Fruit fly (Drosophila melanogaster) whole organism, embryonic: ENCODE results near the gene CG34288.
A peak's percentile ranks its signal among the peaks of the same experiment; 100 is the strongest.

Experiments
- Atf6 ChIP-seq: fragments of 200-800 bp; sonication (Bioruptor generic); IDR thresholded peaks from 2 replicates; pipeline ENCODE4 v1.3.6; 2022; ENCODE audit warnings: missing biosample characterization, missing genetic modification characterization
- CG10147 ChIP-seq: fragments of 200-800 bp; sonication (Bioruptor generic); optimal IDR thresholded peaks from 2 replicates; lab custom pipeline; 2019; ENCODE audit warnings: missing biosample characterization, mild to moderate bottlenecking, missing genetic modification characterization, moderate library complexity
- CG10209 ChIP-seq: fragments of 200-800 bp; sonication (Bioruptor generic); optimal IDR thresholded peaks from 3 replicates; lab custom pipeline; 2017; ENCODE audit warnings: missing biosample characterization, mild to moderate bottlenecking, missing genetic modification characterization, missing genetic modification reagents
- CG10654 ChIP-seq: fragments of 200-800 bp; sonication (Bioruptor generic); optimal IDR thresholded peaks from 2 replicates; lab custom pipeline; 2016; ENCODE audit warnings: missing biosample characterization, missing genetic modification characterization
- CG10979 ChIP-seq: fragments of 200-800 bp; sonication (Bioruptor generic); optimal IDR thresholded peaks from 2 replicates; lab custom pipeline; 2018; ENCODE audit warnings: missing biosample characterization, mild to moderate bottlenecking, missing genetic modification characterization, moderate library complexity
- CG11398 ChIP-seq: fragments of 200-800 bp; sonication (Bioruptor generic); optimal IDR thresholded peaks from 2 replicates; lab custom pipeline; 2016; ENCODE audit warnings: missing biosample characterization, missing genetic modification characterization
- CG12769 ChIP-seq: fragments of 200-800 bp; sonication (Bioruptor generic); optimal IDR thresholded peaks from 2 replicates; lab custom pipeline; 2019; ENCODE audit warnings: missing biosample characterization, mild to moderate bottlenecking, missing genetic modification characterization, moderate library complexity
- CG14667 ChIP-seq: fragments of 200-800 bp; sonication (Bioruptor generic); IDR thresholded peaks from 2 replicates; pipeline ENCODE4 v1.3.6; 2022; ENCODE audit warnings: missing biosample characterization, missing genetic modification characterization
- CG14710 ChIP-seq: fragments of 200-800 bp; sonication (Bioruptor generic); optimal IDR thresholded peaks from 3 replicates; lab custom pipeline; 2019; ENCODE audit warnings: missing biosample characterization, mild to moderate bottlenecking, missing genetic modification characterization, moderate library complexity
- CG15269 ChIP-seq: fragments of 200-800 bp; sonication (Bioruptor generic); optimal IDR thresholded peaks from 2 replicates; lab custom pipeline; 2018; ENCODE audit warnings: missing biosample characterization, mild to moderate bottlenecking, missing genetic modification characterization, moderate library complexity
- CG2199 ChIP-seq: fragments of 200-800 bp; sonication (Bioruptor generic); IDR thresholded peaks from 3 replicates; pipeline ENCODE4 v1.3.6; 2022; ENCODE audit warnings: missing biosample characterization, missing genetic modification characterization
- CG2875 ChIP-seq: fragments of 200-800 bp; sonication (Bioruptor generic); optimal IDR thresholded peaks from 2 replicates; lab custom pipeline; 2017; ENCODE audit warnings: missing biosample characterization, mild to moderate bottlenecking, missing genetic modification characterization, missing genetic modification reagents
- CG30403 ChIP-seq: fragments of 200-800 bp; sonication (Bioruptor generic); optimal IDR thresholded peaks from 3 replicates; lab custom pipeline; 2016; ENCODE audit warnings: missing biosample characterization, missing genetic modification characterization
- CG3995 ChIP-seq: fragments of 200-800 bp; sonication (Bioruptor generic); optimal IDR thresholded peaks from 3 replicates; lab custom pipeline; 2016; ENCODE audit warnings: missing biosample characterization, missing genetic modification characterization
- CG4707 ChIP-seq: fragments of 200-800 bp; sonication (Bioruptor generic); optimal IDR thresholded peaks from 2 replicates; lab custom pipeline; 2018; ENCODE audit warnings: missing biosample characterization, mild to moderate bottlenecking, missing genetic modification characterization, moderate library complexity
- CG6689 ChIP-seq: fragments of 200-800 bp; sonication (Bioruptor generic); IDR thresholded peaks from 2 replicates; pipeline ENCODE4 v1.3.6; 2022; ENCODE audit warnings: missing biosample characterization, missing genetic modification characterization
- CG6765 ChIP-seq: fragments of 200-800 bp; sonication (Bioruptor generic); optimal IDR thresholded peaks from 3 replicates; lab custom pipeline; 2017; ENCODE audit warnings: missing biosample characterization, mild to moderate bottlenecking, missing genetic modification characterization
- CG6791 ChIP-seq: fragments of 200-800 bp; sonication (Bioruptor generic); IDR thresholded peaks from 3 replicates; pipeline ENCODE4 v1.3.6; 2022; ENCODE audit warnings: missing biosample characterization, missing genetic modification characterization; ENCODE audit not compliant: partially characterized antibody
- CG7556 ChIP-seq: fragments of 200-800 bp; sonication (Bioruptor generic); optimal IDR thresholded peaks from 2 replicates; lab custom pipeline; 2017; ENCODE audit warnings: missing biosample characterization, mild to moderate bottlenecking, missing genetic modification characterization
- CG7839 ChIP-seq: fragments of 200-800 bp; sonication (Bioruptor generic); optimal IDR thresholded peaks from 3 replicates; lab custom pipeline; 2018; ENCODE audit warnings: missing biosample characterization, mild to moderate bottlenecking, missing genetic modification characterization, moderate library complexity
- CG7963 ChIP-seq: fragments of 200-800 bp; sonication (Bioruptor generic); IDR thresholded peaks from 3 replicates; pipeline ENCODE4 v1.3.6; 2022; ENCODE audit warnings: missing biosample characterization, missing genetic modification characterization; ENCODE audit not compliant: partially characterized antibody
- CG8359 ChIP-seq: fragments of 200-800 bp; sonication (Bioruptor generic); optimal IDR thresholded peaks from 2 replicates; lab custom pipeline; 2017; ENCODE audit warnings: missing biosample characterization, mild to moderate bottlenecking, missing genetic modification characterization, borderline replicate concordance
- CG8478 ChIP-seq: fragments of >200 bp; optimal IDR thresholded peaks from 2 replicates; lab custom pipeline; 2018
- CG9215 ChIP-seq: fragments of 200-800 bp; sonication (Bioruptor generic); IDR thresholded peaks from 2 replicates; pipeline ENCODE4 v1.3.6; 2022; ENCODE audit warnings: missing biosample characterization, missing genetic modification characterization
- CoRest ChIP-seq: fragments of 200-800 bp; sonication (Bioruptor generic); optimal IDR thresholded peaks from 3 replicates; lab custom pipeline; 2018; ENCODE audit warnings: missing biosample characterization, mild to moderate bottlenecking, missing genetic modification characterization, moderate library complexity
- Dll ChIP-seq: fragments of 200-800 bp; sonication (Bioruptor generic); IDR thresholded peaks from 4 replicates; pipeline ENCODE4 v1.3.6; 2022; ENCODE audit warnings: missing biosample characterization, missing genetic modification characterization; ENCODE audit not compliant: partially characterized antibody
- Fer1 ChIP-seq: fragments of 200-800 bp; sonication (Bioruptor generic); optimal IDR thresholded peaks from 2 replicates; lab custom pipeline; 2017; ENCODE audit warnings: missing biosample characterization, mild to moderate bottlenecking, missing genetic modification characterization
- HHEX ChIP-seq: fragments of 200-800 bp; sonication (Bioruptor generic); optimal IDR thresholded peaks from 3 replicates; lab custom pipeline; 2017; ENCODE audit warnings: missing biosample characterization, mild to moderate bottlenecking, missing genetic modification characterization, missing genetic modification reagents
- HLH54F ChIP-seq: fragments of 200-800 bp; sonication (Bioruptor generic); optimal IDR thresholded peaks from 3 replicates; lab custom pipeline; 2016; ENCODE audit warnings: missing biosample characterization, missing genetic modification characterization
- Mes4 ChIP-seq: fragments of 200-800 bp; sonication (Bioruptor generic); optimal IDR thresholded peaks from 2 replicates; lab custom pipeline; 2016; ENCODE audit warnings: missing biosample characterization, missing genetic modification characterization
- Nf-YA ChIP-seq: fragments of 200-800 bp; sonication (Bioruptor generic); IDR thresholded peaks from 2 replicates; pipeline ENCODE4 v1.3.6; 2022; ENCODE audit warnings: missing biosample characterization, missing genetic modification characterization
- Oli ChIP-seq: fragments of 200-800 bp; sonication (Bioruptor generic); optimal IDR thresholded peaks from 2 replicates; lab custom pipeline; 2018; ENCODE audit warnings: missing biosample characterization, mild to moderate bottlenecking, missing genetic modification characterization, moderate library complexity
- ap ChIP-seq: fragments of 200-800 bp; sonication (Bioruptor generic); IDR thresholded peaks from 2 replicates; pipeline ENCODE4 v1.3.6; 2022; ENCODE audit warnings: missing biosample characterization, missing genetic modification characterization
- chinmo ChIP-seq: fragments of 200-800 bp; sonication (Bioruptor generic); IDR thresholded peaks from 4 replicates; pipeline ENCODE4 v1.3.6; 2022; ENCODE audit warnings: missing biosample characterization, missing genetic modification characterization; ENCODE audit not compliant: partially characterized antibody
- gcm ChIP-seq: fragments of 200-800 bp; sonication (Bioruptor generic); optimal IDR thresholded peaks from 2 replicates; lab custom pipeline; 2019; ENCODE audit warnings: missing biosample characterization, mild to moderate bottlenecking, missing genetic modification characterization, moderate library complexity
- hkb ChIP-seq, 2 experiments: fragments of 200-800 bp in 1 of 2; fragments of >200 bp in 1 of 2; sonication (Bioruptor generic) in 1 of 2; IDR thresholded peaks in 1 of 2; optimal IDR thresholded peaks in 1 of 2; 2 replicates each; pipeline versions ENCODE4 v1.3.6 to Lab custom; 2017 to 2022; ENCODE audit warnings: missing biosample characterization in 1 of 2, missing genetic modification characterization in 1 of 2
- ken ChIP-seq: fragments of 200-800 bp; sonication (Bioruptor generic); IDR thresholded peaks from 3 replicates; pipeline ENCODE4 v1.3.6; 2022; ENCODE audit warnings: missing biosample characterization, missing genetic modification characterization
- lmd ChIP-seq: fragments of 200-800 bp; sonication (Bioruptor generic); IDR thresholded peaks from 2 replicates; pipeline ENCODE4 v1.3.6; 2022; ENCODE audit warnings: missing biosample characterization, missing genetic modification characterization
- psq ChIP-seq: fragments of 200-800 bp; sonication (Bioruptor generic); optimal IDR thresholded peaks from 2 replicates; lab custom pipeline; 2017; ENCODE audit warnings: missing biosample characterization, missing genetic modification characterization
- repo ChIP-seq: fragments of 200-800 bp; sonication (Bioruptor generic); optimal IDR thresholded peaks from 2 replicates; lab custom pipeline; 2016; ENCODE audit warnings: missing biosample characterization, missing genetic modification characterization
- row ChIP-seq: fragments of 200-800 bp; sonication (Bioruptor generic); IDR thresholded peaks from 3 replicates; pipeline ENCODE4 v1.3.6; 2022; ENCODE audit warnings: missing biosample characterization, missing genetic modification characterization
- sr ChIP-seq: fragments of 200-800 bp; sonication (Bioruptor generic); IDR thresholded peaks from 3 replicates; pipeline ENCODE4 v1.3.6; 2022; ENCODE audit warnings: missing biosample characterization, missing genetic modification characterization
- tap ChIP-seq: fragments of 200-800 bp; optimal IDR thresholded peaks from 3 replicates; lab custom pipeline; 2019; ENCODE audit warnings: missing biosample characterization, mild to moderate bottlenecking, missing genetic modification characterization, moderate library complexity
- tin ChIP-seq: fragments of 200-800 bp; sonication (Bioruptor generic); optimal IDR thresholded peaks from 3 replicates; lab custom pipeline; 2016; ENCODE audit warnings: missing biosample characterization, missing genetic modification characterization
- ttk ChIP-seq: fragments of 200-800 bp; sonication (Bioruptor generic); IDR thresholded peaks from 2 replicates; pipeline ENCODE4 v2.1.2; 2022; ENCODE audit warnings: missing biosample characterization, missing genetic modification characterization
- unpg ChIP-seq: fragments of 200-800 bp; sonication (Bioruptor generic); optimal IDR thresholded peaks from 3 replicates; lab custom pipeline; 2018; ENCODE audit warnings: missing biosample characterization, mild to moderate bottlenecking, missing genetic modification characterization, moderate library complexity
- zfh1 ChIP-seq: fragments of 200-800 bp; sonication (Bioruptor generic); IDR thresholded peaks from 3 replicates; pipeline ENCODE4 v1.3.6; 2022; ENCODE audit warnings: missing biosample characterization, missing genetic modification characterization

Gene CG34288

DNA sequence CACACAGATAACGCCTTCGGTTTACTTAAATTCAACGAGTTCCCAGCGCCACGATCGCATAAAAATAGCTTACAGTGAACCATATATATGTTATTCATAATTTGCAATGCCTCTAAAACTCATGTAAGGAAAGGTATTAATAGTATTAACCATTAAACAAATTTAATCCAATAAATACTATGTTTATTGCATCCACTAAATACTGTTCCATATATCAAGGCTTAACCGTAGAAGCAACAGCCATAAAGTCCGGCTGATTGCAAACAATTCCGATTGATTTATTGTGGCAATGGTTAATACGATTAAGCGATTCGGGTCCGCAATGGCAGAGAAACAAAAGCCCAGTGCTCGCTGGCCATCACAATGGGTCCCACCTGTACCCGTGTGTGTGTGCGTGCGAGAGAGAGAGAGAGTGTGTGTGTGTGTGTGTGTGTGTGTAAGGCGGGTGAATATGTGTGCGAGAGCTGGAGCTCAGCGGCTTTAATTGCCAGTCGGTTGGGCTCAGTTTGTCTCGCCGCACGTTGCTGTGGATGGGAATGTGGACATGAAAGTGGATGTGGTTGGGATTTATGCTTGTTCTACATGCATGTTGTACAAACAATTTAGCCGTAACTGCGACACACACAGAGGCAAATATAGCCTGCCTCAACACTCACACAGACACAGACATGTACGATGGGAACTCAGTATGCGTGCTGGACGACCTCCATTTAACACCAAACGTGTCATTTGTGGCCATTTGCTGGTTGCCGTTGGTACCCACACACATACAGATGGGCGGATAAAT is 47.7 kb upstream of the CG34288 start (continued):
- TF ChIP-seq CG10979 (tag; lab: Kevin White, UChicago) = peak; percentile 62
- peak; percentile 7; the same call in 1 of the 2 replicates for TF ChIP-seq CG9215 (GFP tag; lab: Robert Waterston, UW)
- 0 out of 2 replicates have a peak, but pooled peaks have one; percentile 15 for TF ChIP-seq ttk
- TF ChIP-seq CG2875 (GFP tag; lab: Kevin White, UChicago) = no peak
- TF ChIP-seq CG6765 = peak; percentile 7
- TF ChIP-seq Dll (GFP tag; lab: Robert Waterston, UW) = no peak
- TF ChIP-seq CG7556 (GFP tag; lab: Kevin White, UChicago) = peak; percentile 53
- peak; percentile 36 for TF ChIP-seq tap (tag; lab: Kevin White, UChicago)
- no peak for TF ChIP-seq repo (GFP tag; lab: Kevin White, UChicago)
- peak; percentile 41 for TF ChIP-seq CG14710
- 0 out of 2 replicates have a peak, but pooled peaks have one; percentile 13 for TF ChIP-seq Nf-YA
- no peak for TF ChIP-seq hkb (optimal IDR thresholded peaks at IDR 0.05; lab: Kevin White, UChicago)
- TF ChIP-seq hkb (GFP tag; IDR thresholded peaks at IDR 0.05; lab: Robert Waterston, UW) = 0 out of 2 replicates have a peak, but pooled peaks have one; percentile 7
- peak; percentile 58 for TF ChIP-seq CG7839 (tag; lab: Kevin White, UChicago)
- TF ChIP-seq zfh1 (GFP tag; lab: Robert Waterston, UW) = 0 out of 3 replicates have a peak, but pooled peaks have one; percentile 37
- TF ChIP-seq CG15269 (tag; lab: Kevin White, UChicago) = peak; percentile 25
- TF ChIP-seq CG14667 (GFP tag; lab: Robert Waterston, UW) = 0 out of 2 replicates have a peak, but pooled peaks have one; percentile 44
- TF ChIP-seq CG30403 (GFP tag; lab: Kevin White, UChicago) = peak; percentile 52
- peak; percentile 23 for TF ChIP-seq HHEX
- TF ChIP-seq CG3995 (GFP tag; lab: Kevin White, UChicago) = no peak
- TF ChIP-seq CG10147 = peak; percentile 18
- TF ChIP-seq CG4707 (GFP tag; lab: Kevin White, UChicago) = no peak
- peak; percentile 45 for TF ChIP-seq CG8478 (lab: Kevin White, UChicago)
- no peak for TF ChIP-seq ken (GFP tag; lab: Robert Waterston, UW)
- peak; percentile 15 for TF ChIP-seq CoRest (tag; lab: Kevin White, UChicago)
- no peak for TF ChIP-seq CG2199 (GFP tag; lab: Robert Waterston, UW)
- TF ChIP-seq HLH54F (GFP tag; lab: Kevin White, UChicago) = peak; percentile 19
- no peak for TF ChIP-seq sr
- no peak for TF ChIP-seq CG6791
- TF ChIP-seq Oli (tag; lab: Kevin White, UChicago) = no peak
- 0 out of 2 replicates have a peak, but pooled peaks have one; percentile 8 for TF ChIP-seq Atf6 (GFP tag; lab: Robert Waterston, UW)
- peak; percentile 36 for TF ChIP-seq CG10654 (GFP tag; lab: Kevin White, UChicago)
- 0 out of 4 replicates have a peak, but pooled peaks have one; percentile 35 for TF ChIP-seq chinmo
- no peak for TF ChIP-seq Mes4 (GFP tag; lab: Kevin White, UChicago)
- no peak for TF ChIP-seq gcm (GFP tag; lab: Kevin White, UChicago)
- TF ChIP-seq CG6689 = no peak
- TF ChIP-seq psq = no peak
- TF ChIP-seq lmd (GFP tag; lab: Robert Waterston, UW) = peak; percentile 52; the same call in 1 of the 2 replicates
- TF ChIP-seq ap = no peak
- no peak for TF ChIP-seq CG8359 (GFP tag; lab: Kevin White, UChicago)
- TF ChIP-seq Fer1 (GFP tag; lab: Kevin White, UChicago) = peak; percentile 33
- peak; percentile 36 for TF ChIP-seq tin
- peak; percentile 28 for TF ChIP-seq CG12769 (tag; lab: Kevin White, UChicago)
- TF ChIP-seq CG11398 (GFP tag; lab: Kevin White, UChicago) = no peak
- TF ChIP-seq CG7963 (GFP tag; lab: Robert Waterston, UW) = no peak
- TF ChIP-seq row = peak; percentile 60
- TF ChIP-seq unpg (GFP tag; lab: Kevin White, UChicago) = peak; percentile 26
- TF ChIP-seq CG10209 (GFP tag; lab: Kevin White, UChicago) = no peak
